Worm (Caenorhabditis elegans) whole organism, L3 larva: Measurements from ENCODE around the gene fbxc-19.
A peak's percentile ranks its signal among the peaks of the same experiment; 100 is the strongest.

Source experiments
- R02D3.7 ChIP-seq: fragments of 150-350 bp; optimal IDR thresholded peaks from 2 replicates; lab custom pipeline; 2014; ENCODE audit warnings: missing biosample characterization, missing genetic modification characterization
- ama-1 ChIP-seq: fragments of 150-350 bp; optimal IDR thresholded peaks from 2 replicates; lab custom pipeline; 2018
- ceh-16 ChIP-seq: sonication (generic microtip); optimal IDR thresholded peaks from 2 replicates; lab custom pipeline; 2017; ENCODE audit warnings: missing biosample characterization, missing genetic modification characterization
- ceh-28 ChIP-seq: fragments of 150-350 bp; optimal IDR thresholded peaks from 2 replicates; lab custom pipeline; 2014; ENCODE audit warnings: missing biosample characterization, missing genetic modification reagents, missing genetic modification characterization
- ceh-82 ChIP-seq: fragments of 150-350 bp; optimal IDR thresholded peaks from 2 replicates; lab custom pipeline; 2014; ENCODE audit warnings: missing biosample characterization, missing genetic modification characterization
- ceh-9 ChIP-seq: sonication (generic microtip); optimal IDR thresholded peaks from 2 replicates; lab custom pipeline; 2018; ENCODE audit warnings: missing biosample characterization, missing genetic modification characterization
- daf-12 ChIP-seq: fragments of 150-350 bp; optimal IDR thresholded peaks from 2 replicates; lab custom pipeline; 2014; ENCODE audit warnings: missing biosample characterization, missing genetic modification reagents, missing genetic modification characterization
- egl-27 ChIP-seq: sonication (generic microtip); optimal IDR thresholded peaks from 4 replicates; lab custom pipeline; 2017; ENCODE audit warnings: missing biosample characterization, missing genetic modification reagents, missing genetic modification characterization
- egl-5 ChIP-seq: fragments of 150-350 bp; optimal IDR thresholded peaks from 2 replicates; lab custom pipeline; 2017; ENCODE audit warnings: missing biosample characterization, missing genetic modification reagents, missing genetic modification characterization, inconsistent platforms
- elt-2 ChIP-seq: sonication (generic microtip); optimal IDR thresholded peaks from 2 replicates; lab custom pipeline; 2016; ENCODE audit warnings: missing genetic modification reagents, mild to moderate bottlenecking, missing genetic modification characterization, missing compliant biosample characterization
- elt-3 ChIP-seq, 3 experiments: fragments of 150-350 bp in 1 of 3; sonication (generic microtip) in 2 of 3; optimal IDR thresholded peaks; 2 replicates in 2 of 3; 4 replicates in 1 of 3; lab custom pipeline; 2014 to 2017; ENCODE audit warnings: missing biosample characterization in 3 of 3, missing genetic modification characterization in 3 of 3
- fkh-10 ChIP-seq: sonication (generic microtip); optimal IDR thresholded peaks from 2 replicates; lab custom pipeline; 2017; ENCODE audit warnings: missing biosample characterization, missing genetic modification reagents, missing genetic modification characterization
- fkh-2 ChIP-seq: fragments of 150-350 bp; optimal IDR thresholded peaks from 2 replicates; lab custom pipeline; 2014; ENCODE audit warnings: missing biosample characterization, missing genetic modification reagents, missing genetic modification characterization
- fos-1 ChIP-seq: fragments of 150-350 bp; optimal IDR thresholded peaks from 2 replicates; lab custom pipeline; 2014; ENCODE audit warnings: missing biosample characterization, missing genetic modification characterization
- hmg-11 ChIP-seq: sonication (generic microtip); optimal IDR thresholded peaks from 2 replicates; lab custom pipeline; 2016; ENCODE audit warnings: missing genetic modification characterization, missing compliant biosample characterization
- jun-1 ChIP-seq: fragments of 150-350 bp; optimal IDR thresholded peaks from 2 replicates; lab custom pipeline; 2014; ENCODE audit warnings: missing biosample characterization, missing genetic modification reagents, missing genetic modification characterization
- lin-39 ChIP-seq: fragments of 150-350 bp; optimal IDR thresholded peaks from 2 replicates; lab custom pipeline; 2018; ENCODE audit warnings: missing biosample characterization, missing genetic modification reagents, missing genetic modification characterization
- lsy-12 ChIP-seq: sonication (generic microtip); optimal IDR thresholded peaks from 2 replicates; lab custom pipeline; 2016; ENCODE audit warnings: mild to moderate bottlenecking, missing genetic modification characterization, missing compliant biosample characterization
- mml-1 ChIP-seq: fragments of 150-350 bp; sonication (generic microtip); optimal IDR thresholded peaks from 3 replicates; lab custom pipeline; 2014; ENCODE audit warnings: missing biosample characterization, missing genetic modification characterization
- nfya-1 ChIP-seq: sonication (generic microtip); optimal IDR thresholded peaks from 2 replicates; lab custom pipeline; 2017; ENCODE audit warnings: missing genetic modification characterization, mild to moderate bottlenecking, missing compliant biosample characterization, antibody characterized with exemption, moderate library complexity; ENCODE audit not compliant: insufficient read depth
- nhr-11 ChIP-seq: fragments of 150-350 bp; optimal IDR thresholded peaks from 2 replicates; lab custom pipeline; 2014; ENCODE audit warnings: missing biosample characterization, missing genetic modification characterization
- nhr-12 ChIP-seq: fragments of 150-350 bp; optimal IDR thresholded peaks from 2 replicates; lab custom pipeline; 2014; ENCODE audit warnings: missing biosample characterization, missing genetic modification characterization
- nhr-23 ChIP-seq: fragments of 150-350 bp; optimal IDR thresholded peaks from 2 replicates; lab custom pipeline; 2014; ENCODE audit warnings: missing biosample characterization, missing genetic modification reagents, missing genetic modification characterization
- nhr-25 ChIP-seq: sonication (generic microtip); optimal IDR thresholded peaks from 2 replicates; lab custom pipeline; 2017; ENCODE audit warnings: missing biosample characterization, missing genetic modification characterization
- nhr-67 ChIP-seq: fragments of 150-350 bp; optimal IDR thresholded peaks from 2 replicates; lab custom pipeline; 2014; ENCODE audit warnings: missing biosample characterization, missing genetic modification characterization
- pha-4 ChIP-seq: fragments of 150-350 bp; optimal IDR thresholded peaks from 2 replicates; lab custom pipeline; 2014; ENCODE audit warnings: missing biosample characterization, missing genetic modification reagents, missing genetic modification characterization
- pqm-1 ChIP-seq: fragments of 150-350 bp; optimal IDR thresholded peaks from 2 replicates; lab custom pipeline; 2017; ENCODE audit warnings: missing biosample characterization, missing genetic modification characterization, inconsistent platforms
- sea-2 ChIP-seq: fragments of 150-350 bp; sonication (generic microtip); optimal IDR thresholded peaks from 4 replicates; lab custom pipeline; 2014; ENCODE audit warnings: missing biosample characterization, missing genetic modification reagents, missing genetic modification characterization
- snpc-4 ChIP-seq: fragments of 150-350 bp; optimal IDR thresholded peaks from 2 replicates; lab custom pipeline; 2014; ENCODE audit warnings: missing biosample characterization, missing genetic modification characterization
- tbx-2 ChIP-seq: sonication (generic microtip); optimal IDR thresholded peaks from 2 replicates; lab custom pipeline; 2016; ENCODE audit warnings: mild to moderate bottlenecking, missing genetic modification characterization, missing compliant biosample characterization
- zag-1 ChIP-seq: fragments of 150-350 bp; optimal IDR thresholded peaks from 2 replicates; lab custom pipeline; 2014; ENCODE audit warnings: missing biosample characterization, missing genetic modification characterization
- ztf-4 ChIP-seq: fragments of 150-350 bp; optimal IDR thresholded peaks from 2 replicates; lab custom pipeline; 2014; ENCODE audit warnings: missing biosample characterization, missing genetic modification characterization

fbxc-19 gene

DNA sequence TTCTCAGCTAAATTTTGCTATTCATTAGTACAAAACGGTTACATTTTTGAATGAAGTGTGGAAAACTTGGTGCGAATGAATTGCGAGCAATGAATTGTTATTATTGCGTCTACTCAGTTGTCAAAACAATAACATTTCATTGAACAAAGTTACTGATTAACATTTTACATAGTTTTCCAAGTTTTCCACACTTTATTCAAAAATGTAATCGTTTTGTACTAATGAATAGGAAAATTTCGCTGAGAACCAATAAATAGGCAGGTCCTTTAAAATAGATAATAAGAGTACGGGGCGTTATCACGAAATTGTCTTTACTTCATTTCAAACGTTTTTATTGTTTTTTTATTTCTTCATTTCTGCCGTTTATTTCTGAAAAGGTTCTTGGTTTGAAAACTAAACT, 37.8 kb upstream of the fbxc-19 start, which contains the start of gene math-4:
Gene math-4 (minus strand): TSS at position 101 of the 400 bp plus-strand sequence.
- TF ChIP-seq elt-2 (tag; lab: Kevin White, UChicago) (peak; percentile 12), nfya-1 (tag; lab: Kevin White, UChicago) (no peak), ama-1 (lab: Kevin White, UChicago) (no peak)

DNA sequence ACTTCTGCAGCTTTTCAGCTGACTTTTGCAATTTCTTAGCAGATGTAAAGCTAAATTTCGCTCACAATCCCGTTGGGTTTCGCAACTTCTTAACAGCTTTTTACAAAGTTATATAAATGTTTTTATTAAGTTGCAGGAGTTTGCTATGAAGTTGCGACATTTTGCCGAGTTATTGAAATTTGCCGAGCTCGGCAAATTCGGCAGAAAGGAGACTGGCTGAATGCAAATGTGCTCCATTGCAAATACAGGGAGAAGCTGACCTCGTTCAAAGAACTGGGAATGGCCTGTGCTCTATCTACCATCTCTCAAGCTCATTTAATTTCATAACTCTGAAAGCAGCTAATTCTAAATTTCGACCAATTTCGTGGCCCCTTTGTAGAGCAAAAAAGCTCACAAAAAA, 35.5 kb upstream of the fbxc-19 start, which contains the start of gene C08F1.11:
Gene C08F1.11 (minus strand): TSS at position 101 of the 400 bp plus-strand sequence.
- TF ChIP-seq ceh-82 (tag; lab: Kevin White, UChicago) = no peak
- TF ChIP-seq mml-1 = no peak
- TF ChIP-seq lsy-12 (tag; lab: Kevin White, UChicago) = no peak
- no peak for TF ChIP-seq sea-2 (GFP tag; lab: Kevin White, UChicago)
- TF ChIP-seq nhr-12 (tag; lab: Kevin White, UChicago) = no peak
- no peak for TF ChIP-seq elt-2 (tag; lab: Kevin White, UChicago)
- no peak for TF ChIP-seq zag-1 (tag; lab: Kevin White, UChicago)
- no peak for TF ChIP-seq lin-39 (tag; lab: Kevin White, UChicago)
- TF ChIP-seq pqm-1 (tag; lab: Kevin White, UChicago) = no peak

- no peak for TF ChIP-seq tbx-2 (tag; lab: Kevin White, UChicago)
- TF ChIP-seq egl-27 (tag; lab: Kevin White, UChicago) = no peak
- TF ChIP-seq ceh-28 (tag; lab: Kevin White, UChicago) = no peak
- TF ChIP-seq jun-1 (tag; lab: Kevin White, UChicago) = no peak
- TF ChIP-seq ceh-16 = no peak
- no peak for TF ChIP-seq mml-1
- no peak for TF ChIP-seq pha-4 (tag; lab: Kevin White, UChicago)
- TF ChIP-seq nhr-23 (tag; lab: Kevin White, UChicago) = no peak
- no peak for TF ChIP-seq hmg-11
- TF ChIP-seq fos-1 = no peak
- no peak for TF ChIP-seq ceh-9 (tag; lab: Kevin White, UChicago)
Observed at ce11 chrII:1786209-1786608, 34.1 kb upstream of the fbxc-19 start, which contains the start of gene C08F1.10. Gene C08F1.10, minus strand, starts transcription at chrII:1786309.

DNA sequence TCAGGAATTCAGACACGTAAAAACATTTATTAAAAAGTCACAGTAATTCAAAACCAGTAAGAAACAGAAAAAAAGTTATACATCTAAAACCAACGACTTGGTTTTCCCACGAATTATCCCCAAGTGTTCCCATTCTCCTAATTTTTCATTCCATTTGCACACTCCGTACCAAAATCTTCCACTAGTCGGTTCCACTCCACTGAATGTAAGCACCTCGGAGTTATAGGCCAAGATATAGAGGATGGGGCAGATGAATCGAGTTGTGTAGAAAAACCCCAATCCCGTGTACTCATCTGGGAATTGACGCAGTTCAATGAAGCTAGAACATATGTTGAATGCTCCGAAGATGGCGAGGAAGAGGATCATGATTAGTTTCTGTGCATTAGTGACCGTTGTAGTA, 33.1 kb upstream of the fbxc-19 start:
- TF ChIP-seq egl-5 (tag; lab: Kevin White, UChicago) (no peak), ceh-9 (tag; lab: Kevin White, UChicago) (no peak), fkh-2 (tag; lab: Kevin White, UChicago) (no peak), R02D3.7 (no peak), tbx-2 (tag; lab: Kevin White, UChicago) (no peak), zag-1 (tag; lab: Kevin White, UChicago) (no peak)

DNA sequence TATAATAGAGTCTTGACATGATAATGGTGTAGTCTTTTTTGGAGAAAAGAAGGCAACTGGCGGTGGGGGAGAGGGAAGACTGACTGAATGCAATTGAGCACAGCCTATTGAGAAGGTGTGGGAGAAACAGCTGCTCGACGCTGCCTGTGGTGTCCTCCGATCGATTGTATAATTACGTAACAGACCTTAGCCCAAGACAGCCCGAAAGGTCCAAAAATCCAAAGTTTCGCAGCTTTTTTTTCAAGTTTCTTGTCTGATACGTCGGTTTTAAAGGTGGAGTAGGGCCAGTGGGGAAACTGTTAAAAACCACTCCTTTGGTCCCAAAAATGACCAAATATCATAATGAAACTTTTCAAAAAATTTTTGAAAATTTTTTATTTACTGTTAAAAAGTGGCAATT, 32.2 kb upstream of the fbxc-19 start, which contains the start of the genes C08F1.6 and fbxb-13:
Gene C08F1.6 (minus strand): TSS at position 101 of the 400 bp plus-strand sequence.
Gene fbxb-13 (plus strand): TSS at position 191 of the 400 bp plus-strand sequence.
- no peak for TF ChIP-seq ceh-16
- TF ChIP-seq ceh-9 (tag; lab: Kevin White, UChicago) = no peak
- no peak for TF ChIP-seq nhr-23 (tag; lab: Kevin White, UChicago)
- no peak for TF ChIP-seq nhr-25 (tag; lab: Kevin White, UChicago)
- no peak for TF ChIP-seq pqm-1 (tag; lab: Kevin White, UChicago)
- no peak for TF ChIP-seq zag-1 (tag; lab: Kevin White, UChicago)
- no peak for TF ChIP-seq nhr-11
- no peak for TF ChIP-seq ztf-4 (tag; lab: Kevin White, UChicago)
- no peak for TF ChIP-seq elt-3 (tag; optimal IDR thresholded peaks at IDR 0.05; lab: Kevin White, UChicago)
- no peak for TF ChIP-seq fkh-2 (tag; lab: Kevin White, UChicago)
- no peak for TF ChIP-seq fos-1
- no peak for TF ChIP-seq nhr-67 (tag; lab: Kevin White, UChicago)
- TF ChIP-seq snpc-4 (tag; lab: Kevin White, UChicago) = no peak
- TF ChIP-seq ama-1 (lab: Kevin White, UChicago) = no peak
- TF ChIP-seq fkh-10 (GFP tag; lab: Kevin White, UChicago) = no peak
- TF ChIP-seq lsy-12 (tag; lab: Kevin White, UChicago) = no peak
- TF ChIP-seq daf-12 (tag; lab: Kevin White, UChicago) = no peak
- TF ChIP-seq egl-5 (tag; lab: Kevin White, UChicago) = no peak
- TF ChIP-seq tbx-2 (tag; lab: Kevin White, UChicago) = no peak
- TF ChIP-seq, all 47 proteins: peak for 0
